Worm (Caenorhabditis elegans) whole organism, L2 larva: Measurements from ENCODE around the gene Y75B8A.34.

Source experiments
- blmp-1 ChIP-seq: sonication (generic microtip); optimal IDR thresholded peaks from 2 replicates; lab custom pipeline; 2017; ENCODE audit warnings: missing genetic modification characterization, mild to moderate bottlenecking, missing compliant biosample characterization, antibody characterized with exemption, moderate library complexity; ENCODE audit not compliant: insufficient read depth
- ceh-16 ChIP-seq: fragments of 150-350 bp; optimal IDR thresholded peaks from 2 replicates; lab custom pipeline; 2014; ENCODE audit warnings: missing biosample characterization, missing genetic modification characterization
- egl-27 ChIP-seq: sonication (generic microtip); optimal IDR thresholded peaks from 3 replicates; lab custom pipeline; 2017; ENCODE audit warnings: missing biosample characterization, missing genetic modification reagents, missing genetic modification characterization
- lin-13 ChIP-seq: fragments of 150-350 bp; optimal IDR thresholded peaks from 2 replicates; lab custom pipeline; 2014; ENCODE audit warnings: missing biosample characterization, missing genetic modification reagents, missing genetic modification characterization
- lin-39 ChIP-seq: fragments of 150-350 bp; optimal IDR thresholded peaks from 2 replicates; lab custom pipeline; 2014; ENCODE audit warnings: missing biosample characterization, missing genetic modification reagents, missing genetic modification characterization
- nhr-11 ChIP-seq: fragments of 150-350 bp; optimal IDR thresholded peaks from 2 replicates; lab custom pipeline; 2014; ENCODE audit warnings: missing biosample characterization, missing genetic modification characterization
- nhr-129 ChIP-seq: fragments of 150-350 bp; optimal IDR thresholded peaks from 2 replicates; lab custom pipeline; 2014; ENCODE audit warnings: missing biosample characterization, missing genetic modification characterization
- skn-1 ChIP-seq: sonication (generic microtip); optimal IDR thresholded peaks from 2 replicates; lab custom pipeline; 2017; ENCODE audit warnings: missing biosample characterization, missing genetic modification characterization
- unc-62 ChIP-seq: fragments of 150-350 bp; optimal IDR thresholded peaks from 2 replicates; lab custom pipeline; 2014; ENCODE audit warnings: missing biosample characterization, missing genetic modification reagents, missing genetic modification characterization
- zag-1 ChIP-seq: fragments of 150-350 bp; optimal IDR thresholded peaks from 2 replicates; lab custom pipeline; 2014; ENCODE audit warnings: missing biosample characterization, missing genetic modification characterization
- ztf-11 ChIP-seq: sonication (generic microtip); optimal IDR thresholded peaks from 2 replicates; lab custom pipeline; 2017; ENCODE audit warnings: missing biosample characterization, missing genetic modification characterization

- no peak for TF ChIP-seq unc-62 (GFP tag; lab: Kevin White, UChicago)
- TF ChIP-seq ceh-16: no peak
- TF ChIP-seq ztf-11 (tag; lab: Kevin White, UChicago): no peak
- no peak for TF ChIP-seq nhr-11 (tag; lab: Kevin White, UChicago)
- TF ChIP-seq zag-1: no peak
- TF ChIP-seq lin-13 (GFP tag; lab: Kevin White, UChicago): no peak
- TF ChIP-seq egl-27 (tag; lab: Kevin White, UChicago): no peak
- TF ChIP-seq blmp-1 (tag; lab: Kevin White, UChicago): no peak
- no peak for TF ChIP-seq nhr-129
- TF ChIP-seq lin-39 (tag; lab: Kevin White, UChicago): no peak
- TF ChIP-seq skn-1 (tag; lab: Kevin White, UChicago): no peak
These were observed 8.5 kb downstream of the Y75B8A.34 start for ce11 chrIII:12367891-12368290.
